Fruit fly (Drosophila melanogaster) whole organism: ENCODE measurements around the gene Gr5a.

ENCODE experiments used
- pan ChIP-seq: fragments of >200 bp; optimal IDR thresholded peaks from 2 replicates; lab custom pipeline; 2017
- psq ChIP-seq: fragments of >200 bp; optimal IDR thresholded peaks from 2 replicates; lab custom pipeline; 2017

DNA sequence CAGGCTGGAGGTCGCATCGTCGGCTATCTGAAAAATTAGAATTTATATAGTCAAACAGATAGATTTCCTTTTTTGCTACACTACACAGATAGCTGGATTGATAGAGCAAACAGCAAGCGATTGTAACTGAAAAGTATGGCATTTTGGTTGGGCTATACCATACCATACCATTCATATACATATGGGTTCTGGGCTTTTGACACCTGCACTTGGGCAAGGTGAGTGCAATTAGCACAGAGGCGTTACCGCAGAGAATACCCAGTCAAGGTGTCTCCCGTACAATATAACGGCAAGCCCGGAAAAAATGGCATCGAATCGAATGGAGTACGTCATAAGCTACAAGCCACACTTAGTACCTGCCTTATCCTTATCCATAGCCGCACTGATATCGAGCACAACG lies 34.4 kb downstream of the Gr5a start:
- no peak for TF ChIP-seq pan (lab: Kevin White, UChicago)
- TF ChIP-seq psq (lab: Kevin White, UChicago), result no peak
